Worm (Caenorhabditis elegans) whole organism, young adult: ENCODE data around the gene Y48G9A.11.

Source experiments
- B0035.1 ChIP-seq: sonication (generic microtip); optimal IDR thresholded peaks from 2 replicates; lab custom pipeline; 2016; ENCODE audit warnings: missing genetic modification characterization, mild to moderate bottlenecking, missing compliant biosample characterization, missing genotype, missing genetic modification reagents
- B0261.1 ChIP-seq: sonication (generic microtip); optimal IDR thresholded peaks from 2 replicates; lab custom pipeline; 2016; ENCODE audit warnings: mild to moderate bottlenecking, missing genetic modification characterization, moderate library complexity, missing compliant biosample characterization
- B0336.3 ChIP-seq: fragments of 200-800 bp; sonication (Bioruptor generic); IDR thresholded peaks from 2 replicates; pipeline ENCODE4 v1.3.6; 2022; ENCODE audit warnings: missing genetic modification characterization, missing compliant biosample characterization
- D2030.7 ChIP-seq: fragments of 200-800 bp; sonication (Bioruptor generic); IDR thresholded peaks from 2 replicates; pipeline ENCODE4 v1.3.6; 2022; ENCODE audit warnings: missing genetic modification reagents, missing genetic modification characterization, missing compliant biosample characterization
- F10E7.11 ChIP-seq: sonication (generic microtip); optimal IDR thresholded peaks from 2 replicates; lab custom pipeline; 2017; ENCODE audit warnings: mild to moderate bottlenecking, missing genetic modification characterization, moderate library complexity, missing compliant biosample characterization
- F33H1.4 ChIP-seq: fragments of 200-800 bp; sonication (Bioruptor generic); IDR thresholded peaks from 2 replicates; pipeline ENCODE4 v1.3.6; 2022; ENCODE audit warnings: missing genetic modification reagents, missing genetic modification characterization, missing compliant biosample characterization
- F37B4.10 ChIP-seq: fragments of 200-800 bp; sonication (Bioruptor generic); IDR thresholded peaks from 2 replicates; pipeline ENCODE4 v1.3.6; 2022; ENCODE audit warnings: missing genetic modification characterization, missing compliant biosample characterization
- F49E8.2 ChIP-seq: sonication (generic microtip); optimal IDR thresholded peaks from 3 replicates; lab custom pipeline; 2017; ENCODE audit warnings: missing genetic modification characterization, mild to moderate bottlenecking, missing compliant biosample characterization, antibody characterized with exemption, moderate library complexity; ENCODE audit not compliant: insufficient read depth
- F57A8.1 ChIP-seq: fragments of 200-800 bp; sonication (Bioruptor generic); optimal IDR thresholded peaks from 2 replicates; lab custom pipeline; 2018; ENCODE audit warnings: mild to moderate bottlenecking, missing genetic modification characterization, moderate library complexity, missing compliant biosample characterization
- Y79H2A.3 ChIP-seq: fragments of 200-800 bp; sonication (Bioruptor generic); conservative IDR thresholded peaks from 2 replicates; pipeline ENCODE4 v1.3.6; 2022; ENCODE audit warnings: missing genetic modification reagents, missing genetic modification characterization, missing compliant biosample characterization
- akir-1 ChIP-seq: fragments of 200-800 bp; sonication (Bioruptor generic); optimal IDR thresholded peaks from 2 replicates; lab custom pipeline; 2018; ENCODE audit warnings: mild to moderate bottlenecking, missing genetic modification characterization, moderate library complexity, missing compliant biosample characterization
- bed-1 ChIP-seq: fragments of 200-800 bp; sonication (Bioruptor generic); IDR thresholded peaks from 2 replicates; pipeline ENCODE4 v1.3.6; 2022; ENCODE audit warnings: missing genetic modification reagents, missing genetic modification characterization, missing compliant biosample characterization
- bed-2 ChIP-seq: fragments of 200-800 bp; sonication (Bioruptor generic); IDR thresholded peaks from 2 replicates; pipeline ENCODE4 v1.3.6; 2022; ENCODE audit warnings: missing genetic modification reagents, missing genetic modification characterization, missing compliant biosample characterization
- cebp-1 ChIP-seq, 2 experiments: fragments of 200-800 bp in 1 of 2; sonication (Bioruptor generic) in 1 of 2; sonication (generic microtip) in 1 of 2; IDR thresholded peaks in 1 of 2; optimal IDR thresholded peaks in 1 of 2; 2 replicates each; pipeline versions ENCODE4 v1.3.6 to Lab custom; 2017 to 2022; ENCODE audit warnings: missing compliant biosample characterization in 2 of 2, missing genetic modification characterization in 2 of 2, mild to moderate bottlenecking in 1 of 2, missing genetic modification reagents in 1 of 2, moderate library complexity in 1 of 2
- ceh-40 ChIP-seq: fragments of 200-800 bp; sonication (Bioruptor generic); IDR thresholded peaks from 2 replicates; pipeline ENCODE4 v1.3.6; 2022; ENCODE audit warnings: missing genetic modification characterization, missing compliant biosample characterization
- ceh-79 ChIP-seq: sonication (generic microtip); optimal IDR thresholded peaks from 2 replicates; lab custom pipeline; 2017; ENCODE audit warnings: mild to moderate bottlenecking, missing genetic modification characterization, missing compliant biosample characterization
- ceh-91 ChIP-seq: fragments of 200-800 bp; sonication (Bioruptor generic); IDR thresholded peaks from 2 replicates; pipeline ENCODE4 v1.3.6; 2022; ENCODE audit warnings: missing genetic modification reagents, missing genetic modification characterization, missing compliant biosample characterization
- die-1 ChIP-seq: sonication (generic microtip); optimal IDR thresholded peaks from 2 replicates; lab custom pipeline; 2016; ENCODE audit warnings: missing genotype, mild to moderate bottlenecking, missing genetic modification characterization, missing compliant biosample characterization
- dpl-1 ChIP-seq: fragments of 150-350 bp; optimal IDR thresholded peaks from 2 replicates; lab custom pipeline; 2014; ENCODE audit warnings: missing biosample characterization, missing genetic modification reagents, missing genetic modification characterization
- ekl-4 ChIP-seq: fragments of 200-800 bp; sonication (Bioruptor generic); IDR thresholded peaks from 2 replicates; pipeline ENCODE4 v1.3.6; 2022; ENCODE audit warnings: missing genetic modification reagents, missing genetic modification characterization, missing compliant biosample characterization
- him-1 ChIP-seq: sonication (generic microtip); optimal IDR thresholded peaks from 2 replicates; lab custom pipeline; 2016; ENCODE audit warnings: missing genotype, missing genetic modification reagents, missing genetic modification characterization, missing compliant biosample characterization
- hmg-20 ChIP-seq: fragments of 200-800 bp; sonication (Bioruptor generic); IDR thresholded peaks from 2 replicates; pipeline ENCODE4 v1.3.6; 2022; ENCODE audit warnings: missing genetic modification reagents, missing genetic modification characterization, missing compliant biosample characterization
- hsf-1 ChIP-seq: fragments of 200-800 bp; sonication (Bioruptor generic); IDR thresholded peaks from 2 replicates; pipeline ENCODE4 v1.3.6; 2022; ENCODE audit warnings: missing genetic modification reagents, missing genetic modification characterization, missing compliant biosample characterization
- let-607 ChIP-seq, 2 experiments: fragments of 200-800 bp in 1 of 2; sonication (Bioruptor generic) in 1 of 2; sonication (generic microtip) in 1 of 2; optimal IDR thresholded peaks; 2 replicates each; lab custom pipeline; 2016 to 2018; ENCODE audit warnings: mild to moderate bottlenecking in 2 of 2, missing compliant biosample characterization in 2 of 2, missing genetic modification characterization in 2 of 2, moderate library complexity in 2 of 2, missing genotype in 1 of 2
- lin-40 ChIP-seq: sonication (generic microtip); optimal IDR thresholded peaks from 2 replicates; lab custom pipeline; 2016; ENCODE audit warnings: missing genetic modification characterization, mild to moderate bottlenecking, missing compliant biosample characterization, missing genotype, missing genetic modification reagents
- lsl-1 ChIP-seq: fragments of 200-800 bp; sonication (Bioruptor generic); optimal IDR thresholded peaks from 2 replicates; lab custom pipeline; 2018; ENCODE audit warnings: mild to moderate bottlenecking, missing genetic modification characterization, moderate library complexity, missing compliant biosample characterization
- madf-3 ChIP-seq: fragments of 200-800 bp; sonication (Bioruptor generic); IDR thresholded peaks from 2 replicates; pipeline ENCODE4 v1.3.6; 2022; ENCODE audit warnings: missing genetic modification reagents, missing genetic modification characterization, missing compliant biosample characterization
- madf-8 ChIP-seq: fragments of 200-800 bp; sonication (Bioruptor generic); conservative IDR thresholded peaks from 2 replicates; pipeline ENCODE4 v1.3.6; 2022; ENCODE audit warnings: missing genetic modification reagents, missing genetic modification characterization, missing compliant biosample characterization
- mcd-1 ChIP-seq: fragments of 200-800 bp; sonication (Bioruptor generic); IDR thresholded peaks from 2 replicates; pipeline ENCODE4 v1.3.6; 2022; ENCODE audit warnings: missing genetic modification reagents, missing genetic modification characterization, missing compliant biosample characterization
- nfya-1 ChIP-seq: sonication (generic microtip); optimal IDR thresholded peaks from 2 replicates; lab custom pipeline; 2017; ENCODE audit warnings: antibody characterized with exemption, missing compliant biosample characterization, missing genetic modification characterization, borderline replicate concordance; ENCODE audit not compliant: insufficient read depth
- nfya-2 ChIP-seq: fragments of 200-800 bp; sonication (Bioruptor generic); IDR thresholded peaks from 2 replicates; pipeline ENCODE4 v1.3.6; 2022; ENCODE audit warnings: missing genetic modification reagents, missing genetic modification characterization, missing compliant biosample characterization
- nfyb-1 ChIP-seq: fragments of 200-800 bp; sonication (Bioruptor generic); IDR thresholded peaks from 2 replicates; pipeline ENCODE4 v1.3.6; 2022; ENCODE audit warnings: missing genetic modification reagents, missing genetic modification characterization, missing compliant biosample characterization
- nhr-27 ChIP-seq: fragments of 200-800 bp; sonication (Bioruptor generic); optimal IDR thresholded peaks from 2 replicates; lab custom pipeline; 2018; ENCODE audit warnings: mild to moderate bottlenecking, missing genetic modification characterization, moderate library complexity, missing compliant biosample characterization
- pbrm-1 ChIP-seq: fragments of 200-800 bp; sonication (Bioruptor generic); IDR thresholded peaks from 2 replicates; pipeline ENCODE4 v1.3.6; 2022; ENCODE audit warnings: missing genetic modification reagents, missing genetic modification characterization, missing compliant biosample characterization
- pha-4 ChIP-seq: fragments of 150-350 bp; sonication (generic microtip); optimal IDR thresholded peaks from 2 replicates; lab custom pipeline; 2014; ENCODE audit warnings: missing biosample characterization, missing genetic modification reagents, missing genetic modification characterization
- rcor-1 ChIP-seq: fragments of 200-800 bp; sonication (Bioruptor generic); IDR thresholded peaks from 2 replicates; pipeline ENCODE4 v1.3.6; 2022; ENCODE audit warnings: missing genetic modification reagents, missing genetic modification characterization, missing compliant biosample characterization
- repo-1 ChIP-seq: sonication (generic microtip); optimal IDR thresholded peaks from 2 replicates; lab custom pipeline; 2017; ENCODE audit warnings: mild to moderate bottlenecking, missing genetic modification characterization, missing compliant biosample characterization
- rpc-1 ChIP-seq, 2 experiments: fragments of 150-350 bp in 1 of 2; sonication (generic microtip) in 1 of 2; optimal IDR thresholded peaks; 2 replicates each; lab custom pipeline; 2014 to 2018; ENCODE audit warnings: missing biosample characterization in 1 of 2, missing genetic modification characterization in 1 of 2, missing genetic modification reagents in 1 of 2, missing genotype in 1 of 2
- snpc-1.1 ChIP-seq: sonication (generic microtip); optimal IDR thresholded peaks from 2 replicates; lab custom pipeline; 2017; ENCODE audit warnings: missing genetic modification characterization, mild to moderate bottlenecking, missing compliant biosample characterization, antibody characterized with exemption, moderate library complexity, missing genotype, missing genetic modification reagents; ENCODE audit not compliant: insufficient read depth
- snpc-1.3 ChIP-seq: sonication (generic microtip); optimal IDR thresholded peaks from 2 replicates; lab custom pipeline; 2017; ENCODE audit warnings: missing genetic modification characterization, mild to moderate bottlenecking, missing compliant biosample characterization, antibody characterized with exemption, moderate library complexity, missing genotype, missing genetic modification reagents; ENCODE audit not compliant: insufficient read depth
- snpc-3.4 ChIP-seq: sonication (generic microtip); optimal IDR thresholded peaks from 2 replicates; lab custom pipeline; 2017; ENCODE audit warnings: missing genetic modification characterization, mild to moderate bottlenecking, missing compliant biosample characterization, antibody characterized with exemption, moderate library complexity, missing genotype, missing genetic modification reagents
- xnd-1 ChIP-seq: sonication (generic microtip); optimal IDR thresholded peaks from 2 replicates; lab custom pipeline; 2016; ENCODE audit warnings: missing genotype, missing genetic modification reagents, missing genetic modification characterization, missing compliant biosample characterization
- zfh-2 ChIP-seq: fragments of 200-800 bp; sonication (Bioruptor generic); conservative IDR thresholded peaks from 2 replicates; pipeline ENCODE4 v1.3.6; 2022; ENCODE audit warnings: missing genetic modification reagents, missing genetic modification characterization, missing compliant biosample characterization
- zim-3 ChIP-seq: sonication (generic microtip); optimal IDR thresholded peaks from 2 replicates; lab custom pipeline; 2017; ENCODE audit warnings: mild to moderate bottlenecking, missing genetic modification characterization, moderate library complexity, missing compliant biosample characterization
- ztf-22 ChIP-seq: fragments of 200-800 bp; sonication (Bioruptor generic); optimal IDR thresholded peaks from 2 replicates; lab custom pipeline; 2018; ENCODE audit warnings: mild to moderate bottlenecking, missing genetic modification characterization, moderate library complexity, missing compliant biosample characterization
- ztf-26 ChIP-seq: sonication (generic microtip); optimal IDR thresholded peaks from 2 replicates; lab custom pipeline; 2017; ENCODE audit warnings: missing genetic modification characterization, missing compliant biosample characterization

The Y48G9A.11 gene

ce11 chrIII:2101895-2102345 is 14.8 kb downstream of the Y48G9A.11 start, which contains the start of gene ppk-2:
ppk-2 (plus strand) TSS chrIII:2102295.
- TF ChIP-seq him-1 (no peak), ekl-4 (GFP tag; lab: Robert Waterston, UW) (0 out of 2 replicates have a peak, but pooled peaks have one; percentile 14), F57A8.1 (GFP tag; lab: Kevin White, UChicago) (no peak), F37B4.10 (GFP tag; lab: Robert Waterston, UW) (no peak), akir-1 (GFP tag; lab: Kevin White, UChicago) (no peak), ceh-91 (GFP tag; lab: Robert Waterston, UW) (peak; percentile 34; the same call in 1 of the 2 replicates), repo-1 (tag; lab: Kevin White, UChicago) (no peak), cebp-1 (GFP tag; IDR thresholded peaks at IDR 0.05; lab: Robert Waterston, UW) (no peak), cebp-1 (tag; optimal IDR thresholded peaks at IDR 0.05; lab: Kevin White, UChicago) (no peak), ztf-26 (tag; lab: Kevin White, UChicago) (no peak), rcor-1 (GFP tag; lab: Robert Waterston, UW) (0 out of 2 replicates have a peak, but pooled peaks have one; percentile 25), bed-2 (no peak), D2030.7 (peak; percentile 71), let-607 (tag; optimal IDR thresholded peaks at IDR 0.05; lab: Kevin White, UChicago) (no peak), pha-4 (tag; lab: Kevin White, UChicago) (no peak), nhr-27 (tag; lab: Kevin White, UChicago) (no peak), ztf-22 (GFP tag; lab: Kevin White, UChicago) (no peak), xnd-1 (tag; lab: Kevin White, UChicago) (peak; percentile 93), die-1 (no peak), pbrm-1 (GFP tag; lab: Robert Waterston, UW) (peak; percentile 40; the same call in 1 of the 2 replicates), Y79H2A.3 (GFP tag; lab: Robert Waterston, UW) (no peak), rpc-1 (optimal IDR thresholded peaks at IDR 0.05; lab: Kevin White, UChicago) (no peak), rpc-1 (tag; optimal IDR thresholded peaks at IDR 0.05; lab: Kevin White, UChicago) (no peak), hsf-1 (GFP tag; lab: Robert Waterston, UW) (no peak), B0035.1 (no peak), snpc-1.1 (tag; lab: Kevin White, UChicago) (peak; percentile 16), snpc-3.4 (tag; lab: Kevin White, UChicago) (peak; percentile 16), zim-3 (tag; lab: Kevin White, UChicago) (no peak), nfya-1 (tag; lab: Kevin White, UChicago) (no peak), nfyb-1 (GFP tag; lab: Robert Waterston, UW) (no peak), madf-3 (GFP tag; lab: Robert Waterston, UW) (no peak), lsl-1 (GFP tag; lab: Kevin White, UChicago) (peak; percentile 65), B0336.3 (GFP tag; lab: Robert Waterston, UW) (no peak), F10E7.11 (tag; lab: Kevin White, UChicago) (no peak), mcd-1 (GFP tag; lab: Robert Waterston, UW) (peak; percentile 63; the same call in 1 of the 2 replicates), hmg-20 (GFP tag; lab: Robert Waterston, UW) (no peak), B0261.1 (tag; lab: Kevin White, UChicago) (no peak), lin-40 (tag; lab: Kevin White, UChicago) (no peak), bed-1 (GFP tag; lab: Robert Waterston, UW) (no peak), madf-8 (GFP tag; lab: Robert Waterston, UW) (peak; percentile 83), nfya-2 (GFP tag; lab: Robert Waterston, UW) (no peak), ceh-40 (no peak), F49E8.2 (tag; lab: Kevin White, UChicago) (peak; percentile 17), dpl-1 (GFP tag; lab: Kevin White, UChicago) (peak; percentile 10), snpc-1.3 (tag; lab: Kevin White, UChicago) (peak; percentile 34), ceh-79 (tag; lab: Kevin White, UChicago) (no peak), F33H1.4 (GFP tag; lab: Robert Waterston, UW) (peak; percentile 96), zfh-2 (GFP tag; lab: Robert Waterston, UW) (no peak)
